Worm (Caenorhabditis elegans) whole organism, L4 larva: ENCODE results near the gene cyn-6.

Experiments
- Y5F2A.4 ChIP-seq: fragments of 200-800 bp; sonication (Bioruptor generic); optimal IDR thresholded peaks from 2 replicates; lab custom pipeline; 2018; ENCODE audit warnings: mild to moderate bottlenecking, missing genetic modification characterization, missing compliant biosample characterization
- mdt-29 ChIP-seq: fragments of 200-800 bp; sonication (Bioruptor generic); IDR thresholded peaks from 2 replicates; pipeline ENCODE4 v1.3.6; 2022; ENCODE audit warnings: missing genetic modification reagents, missing genetic modification characterization, missing compliant biosample characterization
- pha-4 ChIP-seq, 2 experiments: fragments of 150-350 bp in 1 of 2; fragments of 200-800 bp in 1 of 2; sonication (Bioruptor generic) in 1 of 2; IDR thresholded peaks in 1 of 2; optimal IDR thresholded peaks in 1 of 2; 2 replicates each; pipeline versions ENCODE4 v1.3.6 to Lab custom; 2014 to 2022; ENCODE audit warnings: missing genetic modification characterization in 2 of 2, missing genetic modification reagents in 2 of 2, missing biosample characterization in 1 of 2, missing compliant biosample characterization in 1 of 2

DNA sequence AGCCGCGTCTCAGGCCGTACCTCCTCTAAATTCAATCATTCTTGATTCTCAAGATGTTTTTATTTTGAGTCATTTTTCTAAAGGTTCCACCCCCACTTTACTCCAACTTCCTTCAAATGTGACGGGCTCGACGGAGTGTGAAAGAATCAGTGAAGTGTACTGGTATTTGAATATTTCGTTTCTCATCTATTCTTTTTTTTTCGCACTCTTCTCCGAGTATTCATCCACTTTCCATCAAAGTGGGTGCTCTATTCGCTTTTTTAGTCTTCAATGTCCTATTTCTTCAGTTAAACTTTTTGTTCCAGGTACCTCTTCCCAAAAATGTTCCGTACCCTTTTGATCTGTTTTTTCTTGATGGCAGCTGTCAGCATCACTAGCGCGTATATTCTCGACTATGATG is 11.7 kb upstream of the cyn-6 start, which contains the start of gene nlp-52:
- no peak for TF ChIP-seq Y5F2A.4 (GFP tag; lab: Kevin White, UChicago)
- no peak for TF ChIP-seq mdt-29
- no peak for TF ChIP-seq pha-4 (GFP tag; IDR thresholded peaks at IDR 0.05; lab: Robert Waterston, UW)
- no peak for TF ChIP-seq pha-4 (tag; optimal IDR thresholded peaks at IDR 0.05; lab: Kevin White, UChicago)
